Fruit fly (Drosophila melanogaster) whole organism: ENCODE data around the gene Ccp84Ae.

Source experiments
- pan ChIP-seq: fragments of >200 bp; optimal IDR thresholded peaks from 2 replicates; lab custom pipeline; 2017
- psq ChIP-seq: fragments of >200 bp; optimal IDR thresholded peaks from 2 replicates; lab custom pipeline; 2017
- usp ChIP-seq: fragments of >200 bp; optimal IDR thresholded peaks from 2 replicates; lab custom pipeline; 2017; ENCODE audit warnings: missing biosample characterization, missing genetic modification characterization, mixed read lengths

- TF ChIP-seq pan (lab: Kevin White, UChicago) (no peak), usp (GFP tag; lab: Kevin White, UChicago) (no peak), psq (no peak)
These were observed 28.3 kb downstream of the Ccp84Ae start for dm6 chr3R:6663289-6663666.
